Worm (Caenorhabditis elegans): ENCODE results near the gene str-55.

ce11 chrV:16429940-16430339, 13.0 kb upstream of the str-55 start, which contains the start of gene str-73:
- TF ChIP-seq T22C8.4 (GFP tag; IDR thresholded peaks at IDR 0.05) (no peak), flt-1 (GFP tag; IDR thresholded peaks at IDR 0.05) (no peak), ztf-29 (GFP tag; IDR thresholded peaks at IDR 0.05) (no peak), ref-1 (GFP tag; conservative IDR thresholded peaks at IDR 0.05) (no peak), klf-2 (GFP tag; conservative IDR thresholded peaks at IDR 0.05) (no peak), cog-1 (tag; optimal IDR thresholded peaks at IDR 0.05) (no peak), med-1 (GFP tag; optimal IDR thresholded peaks at IDR 0.05; ENCODE audit: insufficient read depth) (no peak)

Measured in whole organism, midembryonic.